Worm (Caenorhabditis elegans): ENCODE data around the gene txt-17.
"Not testable (repeated sequence)": the region's sequence is repeated elsewhere in the genome, so short reads cannot be mapped to it uniquely, and the experiment has no call there.

txt-17 gene

ce11 chrV:7072309-7072708, 19.3 kb upstream of the txt-17 start, which contains the start of gene F27B10.1:
TSS of gene F27B10.1 (plus strand) at chrV:7072609.
- TF ChIP-seq nhr-28 (tag; optimal IDR thresholded peaks at IDR 0.05) (no peak), M03D4.4 (tag; optimal IDR thresholded peaks at IDR 0.05) (no peak), flh-1 (GFP tag; optimal IDR thresholded peaks at IDR 0.05) (no peak), bed-3 (GFP tag; optimal IDR thresholded peaks at IDR 0.05) (no peak), ceh-39 (tag; optimal IDR thresholded peaks at IDR 0.05) (no peak), ceh-43 (GFP tag; optimal IDR thresholded peaks at IDR 0.05) (no peak), lin-32 (GFP tag; optimal IDR thresholded peaks at IDR 0.05) (no peak), mab-5 (tag; optimal IDR thresholded peaks at IDR 0.05) (no peak), unc-120 (tag; optimal IDR thresholded peaks at IDR 0.05; ENCODE audit: poor library complexity, severe bottlenecking) (no peak), ztf-11 (tag; optimal IDR thresholded peaks at IDR 0.05) (no peak), ceh-83 (GFP tag; optimal IDR thresholded peaks at IDR 0.05) (no peak), lin-13 (tag; optimal IDR thresholded peaks at IDR 0.05) (no peak), mep-1 (tag; optimal IDR thresholded peaks at IDR 0.05) (no peak), hlh-1 (tag; optimal IDR thresholded peaks at IDR 0.05) (no peak), ham-2 (GFP tag; optimal IDR thresholded peaks at IDR 0.05) (no peak), elt-3 (tag; optimal IDR thresholded peaks at IDR 0.05) (no peak), pha-4 (tag; optimal IDR thresholded peaks at IDR 0.05) (no peak), snpc-4 (tag; optimal IDR thresholded peaks at IDR 0.05) (no peak), sem-2 (GFP tag; optimal IDR thresholded peaks at IDR 0.05) (no peak), drap-1 (GFP tag; optimal IDR thresholded peaks at IDR 0.05) (no peak)

ce11 chrV:7069605-7070004, 16.6 kb upstream of the txt-17 start:
- no peak for TF ChIP-seq pha-4 (tag; optimal IDR thresholded peaks at IDR 0.05)
- no peak for TF ChIP-seq nhr-12 (tag; optimal IDR thresholded peaks at IDR 0.05)
- TF ChIP-seq ztf-11 (tag; optimal IDR thresholded peaks at IDR 0.05), result no peak

- no peak for TF ChIP-seq unc-39 (tag; optimal IDR thresholded peaks at IDR 0.05)
Observed at ce11 chrV:7068861-7069260, 15.9 kb upstream of the txt-17 start.

ce11 chrV:7065226-7065625, 12.2 kb upstream of the txt-17 start, which contains the start of gene Y57E12AR.1:
TSS of gene Y57E12AR.1 (minus strand) at chrV:7065326.
- TF ChIP-seq sptf-1 (tag; optimal IDR thresholded peaks at IDR 0.05) (no peak), tbx-8 (GFP tag; optimal IDR thresholded peaks at IDR 0.05) (no peak), M03D4.4 (tag; optimal IDR thresholded peaks at IDR 0.05) (no peak), nhr-237 (tag; optimal IDR thresholded peaks at IDR 0.05) (no peak), lsy-2 (tag; optimal IDR thresholded peaks at IDR 0.05) (no peak)

ce11 chrV:7062790-7063189, 9.8 kb upstream of the txt-17 start, which contains the start of gene tmem-258:
TSS of gene tmem-258 (plus strand) at chrV:7063174.
- not testable (repeated sequence) for TF ChIP-seq unc-120 (tag; optimal IDR thresholded peaks at IDR 0.05; ENCODE audit: poor library complexity, severe bottlenecking); sptf-1 (tag; optimal IDR thresholded peaks at IDR 0.05); pha-4 (tag; optimal IDR thresholded peaks at IDR 0.05)

- TF ChIP-seq mep-1 (tag; optimal IDR thresholded peaks at IDR 0.05), result peak; percentile 71
- no peak for TF ChIP-seq unc-39 (tag; optimal IDR thresholded peaks at IDR 0.05)
- TF ChIP-seq lin-13 (tag; optimal IDR thresholded peaks at IDR 0.05), result peak; percentile 80
- TF ChIP-seq sem-2 (GFP tag; optimal IDR thresholded peaks at IDR 0.05), result peak; percentile 11
- peak; percentile 23 for TF ChIP-seq pha-4 (tag; optimal IDR thresholded peaks at IDR 0.05)
- TF ChIP-seq zip-8 (tag; optimal IDR thresholded peaks at IDR 0.05), result peak; percentile 71
- TF ChIP-seq unc-62 (GFP tag; optimal IDR thresholded peaks at IDR 0.05), result peak; percentile 10
- TF ChIP-seq blmp-1 (tag; optimal IDR thresholded peaks at IDR 0.05), result no peak
- peak; percentile 67 for TF ChIP-seq nhr-237 (tag; optimal IDR thresholded peaks at IDR 0.05)
- TF ChIP-seq bed-3 (GFP tag; optimal IDR thresholded peaks at IDR 0.05), result peak; percentile 39
- TF ChIP-seq nhr-2 (tag; optimal IDR thresholded peaks at IDR 0.05), result no peak
- peak; percentile 53 for TF ChIP-seq cnd-1 (tag; optimal IDR thresholded peaks at IDR 0.05)
- TF ChIP-seq sptf-1 (tag; optimal IDR thresholded peaks at IDR 0.05), result peak; percentile 89
- no peak for TF ChIP-seq nhr-76 (tag; optimal IDR thresholded peaks at IDR 0.05)
- TF ChIP-seq ceh-83 (GFP tag; optimal IDR thresholded peaks at IDR 0.05), result no peak
- TF ChIP-seq M03D4.4 (tag; optimal IDR thresholded peaks at IDR 0.05), result peak; percentile 78
- TF ChIP-seq ceh-43 (GFP tag; optimal IDR thresholded peaks at IDR 0.05), result peak; percentile 68
- no peak for TF ChIP-seq tbx-8 (GFP tag; optimal IDR thresholded peaks at IDR 0.05)
- TF ChIP-seq hlh-1 (tag; optimal IDR thresholded peaks at IDR 0.05), result peak; percentile 35
- peak; percentile 56 for TF ChIP-seq ceh-39 (tag; optimal IDR thresholded peaks at IDR 0.05)
- TF ChIP-seq elt-3 (tag; optimal IDR thresholded peaks at IDR 0.05), result no peak
- peak; percentile 72 for TF ChIP-seq mls-2 (tag; optimal IDR thresholded peaks at IDR 0.05)
- no peak for TF ChIP-seq elt-1 (tag; optimal IDR thresholded peaks at IDR 0.05; ENCODE audit: borderline replicate concordance, insufficient read depth)
- no peak for TF ChIP-seq snpc-4 (tag; optimal IDR thresholded peaks at IDR 0.05)
- no peak for TF ChIP-seq flh-1 (GFP tag; optimal IDR thresholded peaks at IDR 0.05)
- TF ChIP-seq nhr-12 (tag; optimal IDR thresholded peaks at IDR 0.05), result no peak
- TF ChIP-seq ztf-11 (tag; optimal IDR thresholded peaks at IDR 0.05), result no peak
- TF ChIP-seq ham-2 (GFP tag; optimal IDR thresholded peaks at IDR 0.05), result peak; percentile 14
- TF ChIP-seq drap-1 (GFP tag; optimal IDR thresholded peaks at IDR 0.05), result peak; percentile 1
- TF ChIP-seq lin-32 (GFP tag; optimal IDR thresholded peaks at IDR 0.05), result peak; percentile 12
- TF ChIP-seq ces-1 (GFP tag; optimal IDR thresholded peaks at IDR 0.05), result peak; percentile 37
- TF ChIP-seq mab-5 (tag; optimal IDR thresholded peaks at IDR 0.05), result no peak
- peak; percentile 73 for TF ChIP-seq lsy-2 (tag; optimal IDR thresholded peaks at IDR 0.05)
- peak; percentile 55 for TF ChIP-seq unc-120 (tag; optimal IDR thresholded peaks at IDR 0.05; ENCODE audit: poor library complexity, severe bottlenecking)
- TF ChIP-seq nhr-28 (tag; optimal IDR thresholded peaks at IDR 0.05), result no peak
Observed at ce11 chrV:7060396-7060795, 7.4 kb upstream of the txt-17 start, which contains the start of the genes Y57E12AL.6 and Y57E12AL.1. TSS of gene Y57E12AL.6 (minus strand) at chrV:7060470. TSS of gene Y57E12AL.1 (plus strand) at chrV:7060530.

Data from whole organism, mixed stage, embryonic.